Worm (Caenorhabditis elegans): Measurements from ENCODE around the gene rpl-22.
A peak's percentile ranks its signal among the peaks of the same experiment; 100 is the strongest.

Gene rpl-22

ce11 chrII:5105020-5105419 is 49.6 kb downstream of the rpl-22 start (continued):
- TF ChIP-seq mdl-1 (tag; optimal IDR thresholded peaks at IDR 0.05) (peak in 1 of 2 experiments; percentile 28), pha-4 (GFP tag; IDR thresholded peaks at IDR 0.05) (no peak; the same call in 1 of the 2 replicates), pha-4 (tag; optimal IDR thresholded peaks at IDR 0.05) (no peak), dmd-9 (GFP tag; IDR thresholded peaks at IDR 0.05) (0 out of 2 replicates have a peak, but pooled peaks have one; percentile 30), arid-1 (GFP tag; conservative IDR thresholded peaks at IDR 0.05) (peak; percentile 90), unc-39 (tag; optimal IDR thresholded peaks at IDR 0.05) (no peak), snpc-4 (tag; optimal IDR thresholded peaks at IDR 0.05) (no peak), nhr-102 (tag; optimal IDR thresholded peaks at IDR 0.05) (peak; percentile 82), T26A8.4 (GFP tag; IDR thresholded peaks at IDR 0.05) (no peak; the same call in 1 of the 2 replicates), spr-3 (GFP tag; optimal IDR thresholded peaks at IDR 0.05) (peak; percentile 75), duxl-1 (tag; optimal IDR thresholded peaks at IDR 0.05; ENCODE audit: poor library complexity) (peak; percentile 85), vab-7 (GFP tag; IDR thresholded peaks at IDR 0.05) (peak; percentile 91), zag-1 (tag; optimal IDR thresholded peaks at IDR 0.05) (no peak), dmd-6 (GFP tag; IDR thresholded peaks at IDR 0.05) (peak; percentile 82), madf-5 (GFP tag; IDR thresholded peaks at IDR 0.05) (peak; percentile 83 to 84; a peak in 3 of 4 replicates), pqm-1 (tag; optimal IDR thresholded peaks at IDR 0.05) (no peak), ces-1 (GFP tag; optimal IDR thresholded peaks at IDR 0.05) (peak; percentile 29), lin-15B (tag; optimal IDR thresholded peaks at IDR 0.05) (no peak), nhr-42 (GFP tag; IDR thresholded peaks at IDR 0.05) (peak; percentile 83), ceh-44 (GFP tag; IDR thresholded peaks at IDR 0.05) (peak; percentile 76), Y75B8A.6 (GFP tag; IDR thresholded peaks at IDR 0.05) (peak; percentile 86), lim-7 (GFP tag; IDR thresholded peaks at IDR 0.05) (peak; percentile 97), daf-16 (GFP tag; optimal IDR thresholded peaks at IDR 0.05) (peak in 1 of 2 experiments; percentile 94), daf-16 (tag; optimal IDR thresholded peaks at IDR 0.05) (peak; percentile 78), mdt-29 (GFP tag; IDR thresholded peaks at IDR 0.05) (peak; percentile 59), mxl-2 (GFP tag; conservative IDR thresholded peaks at IDR 0.05) (peak; percentile 67; the same call in 1 of the 2 replicates), nhr-41 (GFP tag; IDR thresholded peaks at IDR 0.05) (peak; percentile 96), tra-1 (GFP tag; IDR thresholded peaks at IDR 0.05) (peak; percentile 87), dve-1 (tag; optimal IDR thresholded peaks at IDR 0.05; ENCODE audit: insufficient read depth) (peak; percentile 72), hmg-1.1 (GFP tag; IDR thresholded peaks at IDR 0.05) (peak; percentile 89), dmd-8 (GFP tag; IDR thresholded peaks at IDR 0.05) (peak; percentile 94), lsy-2 (tag; optimal IDR thresholded peaks at IDR 0.05) (no peak), hlh-11 (tag; optimal IDR thresholded peaks at IDR 0.05) (no peak), jun-1 (tag; optimal IDR thresholded peaks at IDR 0.05) (no peak), nhr-76 (tag; optimal IDR thresholded peaks at IDR 0.05) (no peak), R02D3.7 (tag; optimal IDR thresholded peaks at IDR 0.05) (peak; percentile 4), ctbp-1 (GFP tag; IDR thresholded peaks at IDR 0.05) (peak; percentile 89), Y48G9A.11 (GFP tag; IDR thresholded peaks at IDR 0.05) (peak; percentile 76), F10B5.3 (tag; optimal IDR thresholded peaks at IDR 0.05) (peak; percentile 60), aha-1 (tag) (peak; percentile 99), saeg-2 (GFP tag; IDR thresholded peaks at IDR 0.05) (0 out of 2 replicates have a peak, but pooled peaks have one; percentile 59), zfp-3 (GFP tag; conservative IDR thresholded peaks at IDR 0.05) (peak; percentile 66; the same call in 1 of the 2 replicates), mes-2 (tag; optimal IDR thresholded peaks at IDR 0.05; ENCODE audit: poor library complexity, severe bottlenecking) (peak; percentile 92), ceh-82 (tag; optimal IDR thresholded peaks at IDR 0.05) (no peak), mxl-3 (GFP tag; optimal IDR thresholded peaks at IDR 0.05) (peak; percentile 69), nhr-111 (GFP tag; optimal IDR thresholded peaks at IDR 0.05) (peak; percentile 87), fos-1 (tag; optimal IDR thresholded peaks at IDR 0.05) (no peak), nhr-25 (tag; optimal IDR thresholded peaks at IDR 0.05; ENCODE audit: borderline replicate concordance, insufficient read depth) (no peak), dpl-1 (GFP tag; optimal IDR thresholded peaks at IDR 0.05) (peak; percentile 39), Y105C5A.15 (GFP tag; IDR thresholded peaks at IDR 0.05) (peak; percentile 76; the same call in 1 of the 2 replicates), tag-97 (GFP tag; IDR thresholded peaks at IDR 0.05) (no peak)
